Fruit fly (Drosophila melanogaster) whole organism, adult: Measurements from ENCODE around the gene CG12725.

ENCODE experiments used
- CG11617 ChIP-seq: fragments of 200-800 bp; sonication (Bioruptor generic); optimal IDR thresholded peaks from 2 replicates; lab custom pipeline; 2017; ENCODE audit warnings: mild to moderate bottlenecking, missing biosample characterization, missing genetic modification reagents, missing genetic modification characterization
- CG12768 ChIP-seq: fragments of 200-800 bp; sonication (Bioruptor generic); optimal IDR thresholded peaks from 2 replicates; lab custom pipeline; 2017; ENCODE audit warnings: missing biosample characterization, missing genetic modification characterization, mild to moderate bottlenecking, moderate library complexity, missing genetic modification reagents
- CG14711 ChIP-seq: fragments of 200-800 bp; sonication (Bioruptor generic); optimal IDR thresholded peaks from 2 replicates; lab custom pipeline; 2018; ENCODE audit warnings: missing biosample characterization, mild to moderate bottlenecking, missing genetic modification characterization, moderate library complexity
- CG1620 ChIP-seq: fragments of 200-800 bp; sonication (Bioruptor generic); optimal IDR thresholded peaks from 2 replicates; lab custom pipeline; 2016; ENCODE audit warnings: missing biosample characterization, missing genetic modification characterization
- CG5204 ChIP-seq: fragments of 200-800 bp; sonication (Bioruptor generic); optimal IDR thresholded peaks from 2 replicates; lab custom pipeline; 2016; ENCODE audit warnings: missing biosample characterization, missing genetic modification characterization
- CG7101 ChIP-seq: fragments of 200-800 bp; sonication (Bioruptor generic); optimal IDR thresholded peaks from 2 replicates; lab custom pipeline; 2018; ENCODE audit warnings: missing biosample characterization, mild to moderate bottlenecking, missing genetic modification characterization, moderate library complexity
- Clk ChIP-seq: fragments of 200-800 bp; sonication (Bioruptor generic); optimal IDR thresholded peaks from 2 replicates; lab custom pipeline; 2017; ENCODE audit warnings: missing biosample characterization, missing genetic modification characterization
- Crg-1 ChIP-seq: fragments of 200-800 bp; sonication (Bioruptor generic); optimal IDR thresholded peaks from 2 replicates; lab custom pipeline; 2016; ENCODE audit warnings: missing biosample characterization, missing genetic modification characterization
- Hr96 ChIP-seq: fragments of 200-800 bp; sonication (Bioruptor generic); optimal IDR thresholded peaks from 2 replicates; lab custom pipeline; 2016; ENCODE audit warnings: missing biosample characterization, missing genetic modification characterization
- ovo ChIP-seq: fragments of 200-800 bp; sonication (Bioruptor generic); optimal IDR thresholded peaks from 2 replicates; lab custom pipeline; 2016; ENCODE audit warnings: missing biosample characterization, missing genetic modification characterization
- toe ChIP-seq: fragments of 200-800 bp; sonication (Bioruptor generic); optimal IDR thresholded peaks from 2 replicates; lab custom pipeline; 2016; ENCODE audit warnings: missing biosample characterization, missing genetic modification characterization

dm6 chrX:13371704-13372049 is 31.0 kb downstream of the CG12725 start:
- TF ChIP-seq CG11617 (GFP tag; lab: Kevin White, UChicago): no peak
- no peak for TF ChIP-seq CG1620 (GFP tag; lab: Kevin White, UChicago)
- TF ChIP-seq Hr96 (GFP tag; lab: Kevin White, UChicago): no peak
- no peak for TF ChIP-seq Clk
- peak; percentile 65 for TF ChIP-seq ovo (GFP tag; lab: Kevin White, UChicago)
- TF ChIP-seq CG5204 (GFP tag; lab: Kevin White, UChicago): no peak
- no peak for TF ChIP-seq CG12768 (GFP tag; lab: Kevin White, UChicago)
- TF ChIP-seq toe (GFP tag; lab: Kevin White, UChicago): no peak
- TF ChIP-seq CG14711: no peak
- TF ChIP-seq CG7101 (tag; lab: Kevin White, UChicago): no peak
- TF ChIP-seq Crg-1 (GFP tag; lab: Kevin White, UChicago): no peak
